Worm (Caenorhabditis elegans): ENCODE data around the gene perm-4.

DNA sequence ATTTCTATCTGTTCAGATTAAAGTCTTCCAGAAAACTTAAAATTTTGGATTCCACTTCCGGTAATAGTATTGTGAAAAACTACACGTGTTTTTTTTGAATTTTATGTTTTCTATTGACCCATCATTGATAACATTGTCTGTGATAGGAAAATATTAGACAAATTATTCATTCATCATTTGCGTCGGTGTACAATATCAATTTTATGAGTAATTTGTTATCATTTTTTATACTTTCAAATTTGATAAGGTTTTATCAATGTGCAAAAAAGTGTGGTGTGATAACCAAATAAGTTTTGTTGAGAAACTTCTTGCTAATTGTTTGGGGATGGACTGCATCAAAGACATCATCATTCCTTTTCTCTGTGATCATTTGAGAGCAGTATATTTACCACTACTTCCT lies 49.4 kb downstream of the perm-4 start:
- no peak for TF ChIP-seq Y116A8C.19 (tag; optimal IDR thresholded peaks at IDR 0.05; ENCODE audit: borderline replicate concordance)
- no peak for TF ChIP-seq tbx-2 (tag; optimal IDR thresholded peaks at IDR 0.05)
- no peak for TF ChIP-seq fos-1 (tag; optimal IDR thresholded peaks at IDR 0.05)
- TF ChIP-seq unc-62 (GFP tag; optimal IDR thresholded peaks at IDR 0.05): no peak
- TF ChIP-seq hlh-4 (tag; optimal IDR thresholded peaks at IDR 0.05): no peak
- no peak for TF ChIP-seq nhr-20 (tag; optimal IDR thresholded peaks at IDR 0.05)
- no peak for TF ChIP-seq egl-27 (tag; optimal IDR thresholded peaks at IDR 0.05)
- TF ChIP-seq skn-1 (tag; optimal IDR thresholded peaks at IDR 0.05): no peak
- no peak for TF ChIP-seq aly-2 (tag; optimal IDR thresholded peaks at IDR 0.05)
- no peak for TF ChIP-seq snpc-4 (tag; optimal IDR thresholded peaks at IDR 0.05)
- TF ChIP-seq tlp-1 (tag; optimal IDR thresholded peaks at IDR 0.05): peak; percentile 52
